Fruit fly (Drosophila melanogaster): ENCODE data around the gene mei-41.

mei-41 gene

DNA sequence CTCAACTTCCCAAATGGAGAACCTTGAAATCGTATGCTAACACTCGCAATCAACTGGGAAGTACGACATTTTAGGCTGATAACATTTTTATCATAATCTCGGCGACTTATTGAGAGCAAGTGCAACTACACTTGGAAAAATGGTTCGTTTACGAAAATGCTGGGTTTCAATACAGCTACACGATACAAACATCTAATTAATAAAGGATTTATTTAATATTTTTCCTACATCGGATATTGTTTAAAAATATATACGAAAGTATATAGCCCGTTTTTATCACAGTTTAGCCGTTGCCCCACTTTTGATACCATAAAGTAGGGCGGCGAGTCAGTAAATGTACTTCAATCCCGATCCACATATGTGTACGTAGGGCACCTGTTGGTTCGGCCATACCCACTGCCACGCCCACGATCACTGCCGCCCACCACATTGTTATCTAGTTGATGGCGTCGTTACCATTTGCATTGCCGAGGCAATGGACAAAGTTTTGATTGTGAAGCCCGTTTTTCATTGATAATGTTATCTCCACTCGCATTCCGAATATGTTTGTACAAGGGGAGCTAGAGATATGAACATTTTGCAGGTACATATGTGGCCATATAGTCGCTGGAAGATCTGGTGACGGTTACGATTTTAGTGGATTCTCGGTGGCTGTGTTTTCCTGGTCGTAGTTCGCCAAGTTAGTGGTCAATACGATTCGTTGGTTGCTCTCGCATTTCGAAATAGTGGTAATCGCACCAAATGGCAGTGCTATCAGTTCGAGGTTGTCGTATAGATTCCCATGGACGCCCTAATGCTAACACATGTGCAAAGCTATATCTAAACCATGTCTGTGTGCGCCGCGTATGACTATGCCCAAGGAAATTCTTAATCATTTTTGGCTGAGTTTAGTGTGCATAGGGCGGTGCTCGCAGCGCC, 23.2 kb downstream of the mei-41 start, which contains the start of gene Traf-like (continued):
- TF ChIP-seq lov (optimal IDR thresholded peaks at IDR 0.05) (no peak), lov (GFP tag; IDR thresholded peaks at IDR 0.05) (no peak), CG34224 (GFP tag; IDR thresholded peaks at IDR 0.05; ENCODE audit: partially characterized antibody) (no peak), gsb (GFP tag; IDR thresholded peaks at IDR 0.05) (no peak), CG15011 (GFP tag; optimal IDR thresholded peaks at IDR 0.05) (no peak), chinmo (GFP tag; IDR thresholded peaks at IDR 0.05; ENCODE audit: partially characterized antibody) (0 out of 4 replicates have a peak, but pooled peaks have one; percentile 26), trem (tag; optimal IDR thresholded peaks at IDR 0.05) (no peak), tgo (GFP tag; IDR thresholded peaks at IDR 0.05) (peak; percentile 50; the same call in 2 of the 3 replicates), CG6813 (GFP tag; optimal IDR thresholded peaks at IDR 0.05) (no peak), cg (GFP tag; optimal IDR thresholded peaks at IDR 0.05) (peak; percentile 14), CoRest (tag; optimal IDR thresholded peaks at IDR 0.05) (peak; percentile 4), CG4730 (GFP tag; IDR thresholded peaks at IDR 0.05) (no peak), Tbp (GFP tag; optimal IDR thresholded peaks at IDR 0.05) (no peak), MTF-1 (GFP tag; optimal IDR thresholded peaks at IDR 0.05; ENCODE audit: borderline replicate concordance) (no peak), Ravus (GFP tag; IDR thresholded peaks at IDR 0.05) (no peak), CG5180 (GFP tag; optimal IDR thresholded peaks at IDR 0.05) (no peak), NFAT (GFP tag; IDR thresholded peaks at IDR 0.05) (no peak), CG32767 (GFP tag; IDR thresholded peaks at IDR 0.05) (no peak), ftz-f1 (GFP tag; optimal IDR thresholded peaks at IDR 0.05) (no peak), CG6689 (GFP tag; IDR thresholded peaks at IDR 0.05) (0 out of 2 replicates have a peak, but pooled peaks have one; percentile 22), pum (GFP tag; optimal IDR thresholded peaks at IDR 0.05) (no peak), unc-4 (GFP tag; IDR thresholded peaks at IDR 0.05; ENCODE audit: partially characterized antibody) (no peak), CG8924 (tag; optimal IDR thresholded peaks at IDR 0.05) (peak; percentile 22), gsb-n (tag; optimal IDR thresholded peaks at IDR 0.05) (no peak), CG2712 (tag; optimal IDR thresholded peaks at IDR 0.05) (peak; percentile 8), p53 (GFP tag; optimal IDR thresholded peaks at IDR 0.05) (no peak), CG7839 (tag; optimal IDR thresholded peaks at IDR 0.05) (peak; percentile 38), abd-A (tag; optimal IDR thresholded peaks at IDR 0.05) (no peak), phol (tag; optimal IDR thresholded peaks at IDR 0.05) (peak; percentile 23), gfzf (GFP tag; optimal IDR thresholded peaks at IDR 0.05) (no peak), Vsx1 (GFP tag; optimal IDR thresholded peaks at IDR 0.05) (no peak), hkb (optimal IDR thresholded peaks at IDR 0.05) (no peak), hkb (GFP tag; IDR thresholded peaks at IDR 0.05) (0 out of 2 replicates have a peak, but pooled peaks have one; percentile 29), ci (GFP tag; IDR thresholded peaks at IDR 0.05) (peak; percentile 58; the same call in 2 of the 3 replicates), Fer1 (GFP tag; optimal IDR thresholded peaks at IDR 0.05) (no peak), hb (GFP tag; IDR thresholded peaks at IDR 0.05; ENCODE audit: partially characterized antibody) (no peak), danr (GFP tag; IDR thresholded peaks at IDR 0.05) (no peak), Lhr (GFP tag; optimal IDR thresholded peaks at IDR 0.05) (no peak), NfI (GFP tag; optimal IDR thresholded peaks at IDR 0.05) (no peak), CG30403 (GFP tag; optimal IDR thresholded peaks at IDR 0.05) (peak; percentile 5), Gug (GFP tag; IDR thresholded peaks at IDR 0.05) (no peak), CG18011 (GFP tag; optimal IDR thresholded peaks at IDR 0.05) (no peak), Jarid2 (GFP tag; optimal IDR thresholded peaks at IDR 0.05) (no peak), esg (GFP tag; conservative IDR thresholded peaks at IDR 0.05) (0 out of 2 replicates have a peak, but pooled peaks have one; percentile 19), CG7786 (GFP tag; optimal IDR thresholded peaks at IDR 0.05) (no peak), Oli (tag; optimal IDR thresholded peaks at IDR 0.05) (peak; percentile 29), nerfin-1 (tag; optimal IDR thresholded peaks at IDR 0.05) (no peak), CG10366 (GFP tag; IDR thresholded peaks at IDR 0.05) (peak; percentile 40; the same call in 1 of the 2 replicates)

All from whole organism, embryonic.